Fruit fly (Drosophila melanogaster) whole organism, prepupa: ENCODE data around the gene INPP5E.

Experiments
- Blimp-1 ChIP-seq: fragments of 200-800 bp; sonication (Bioruptor generic); optimal IDR thresholded peaks from 3 replicates; lab custom pipeline; 2017; ENCODE audit warnings: missing biosample characterization, missing genetic modification characterization, mild to moderate bottlenecking, moderate library complexity, missing genetic modification reagents
- CG10669 ChIP-seq: fragments of 200-800 bp; sonication (Bioruptor generic); optimal IDR thresholded peaks from 3 replicates; lab custom pipeline; 2018; ENCODE audit warnings: missing biosample characterization, mild to moderate bottlenecking, missing genetic modification characterization, moderate library complexity
- CG11762 ChIP-seq: fragments of 200-800 bp; sonication (Bioruptor generic); optimal IDR thresholded peaks from 3 replicates; lab custom pipeline; 2016; ENCODE audit warnings: missing biosample characterization, missing genetic modification characterization; ENCODE audit not compliant: insufficient read depth
- CG11902 ChIP-seq: fragments of 200-800 bp; sonication (Bioruptor generic); optimal IDR thresholded peaks from 3 replicates; lab custom pipeline; 2016; ENCODE audit warnings: missing biosample characterization, missing genetic modification characterization
- CG15336 ChIP-seq: fragments of 200-800 bp; sonication (Bioruptor generic); IDR thresholded peaks from 2 replicates; pipeline ENCODE4 v1.3.6; 2022; ENCODE audit warnings: missing biosample characterization, missing genetic modification characterization
- CG16779 ChIP-seq: fragments of 200-800 bp; sonication (Bioruptor generic); optimal IDR thresholded peaks from 3 replicates; lab custom pipeline; 2017; ENCODE audit warnings: missing biosample characterization, mild to moderate bottlenecking, missing genetic modification characterization
- CG3032 ChIP-seq: fragments of 200-800 bp; optimal IDR thresholded peaks from 2 replicates; lab custom pipeline; 2019; ENCODE audit warnings: missing biosample characterization, mild to moderate bottlenecking, missing genetic modification characterization, moderate library complexity
- CG31627 ChIP-seq: fragments of 200-800 bp; sonication (Bioruptor generic); optimal IDR thresholded peaks from 3 replicates; lab custom pipeline; 2016; ENCODE audit warnings: missing biosample characterization, missing genetic modification characterization
- CG32006 ChIP-seq: fragments of 200-800 bp; sonication (Bioruptor generic); optimal IDR thresholded peaks from 3 replicates; lab custom pipeline; 2017; ENCODE audit warnings: missing biosample characterization, mild to moderate bottlenecking, missing genetic modification characterization
- CG3919 ChIP-seq: fragments of 200-800 bp; sonication (Bioruptor generic); optimal IDR thresholded peaks from 3 replicates; lab custom pipeline; 2016; ENCODE audit warnings: missing biosample characterization, missing genetic modification characterization
- CG4318 ChIP-seq: fragments of 200-800 bp; sonication (Bioruptor generic); optimal IDR thresholded peaks from 3 replicates; lab custom pipeline; 2017; ENCODE audit warnings: missing biosample characterization, mild to moderate bottlenecking, missing genetic modification characterization
- CG6792 ChIP-seq: fragments of 200-800 bp; sonication (Bioruptor generic); optimal IDR thresholded peaks from 3 replicates; lab custom pipeline; 2016; ENCODE audit warnings: missing biosample characterization, missing genetic modification characterization
- CG6808 ChIP-seq: fragments of 200-800 bp; sonication (Bioruptor generic); optimal IDR thresholded peaks from 3 replicates; lab custom pipeline; 2017; ENCODE audit warnings: missing biosample characterization, missing genetic modification characterization, mild to moderate bottlenecking, moderate library complexity, missing genetic modification reagents
- CG7368 ChIP-seq: fragments of 200-800 bp; sonication (Bioruptor generic); optimal IDR thresholded peaks from 3 replicates; lab custom pipeline; 2016; ENCODE audit warnings: missing biosample characterization, missing genetic modification characterization
- CG8119 ChIP-seq: fragments of 200-800 bp; sonication (Bioruptor generic); IDR thresholded peaks from 3 replicates; pipeline ENCODE4 v1.3.6; 2022; ENCODE audit warnings: missing biosample characterization, missing genetic modification characterization
- CG8632 ChIP-seq: fragments of 200-800 bp; sonication (Bioruptor generic); optimal IDR thresholded peaks from 3 replicates; lab custom pipeline; 2016; ENCODE audit warnings: missing biosample characterization, missing genetic modification characterization
- CG9139 ChIP-seq: fragments of 200-800 bp; sonication (Bioruptor generic); optimal IDR thresholded peaks from 3 replicates; lab custom pipeline; 2017; ENCODE audit warnings: missing biosample characterization, mild to moderate bottlenecking, missing genetic modification characterization
- Eip75B ChIP-seq: fragments of 200-800 bp; sonication (Bioruptor generic); optimal IDR thresholded peaks from 3 replicates; lab custom pipeline; 2016; ENCODE audit warnings: missing biosample characterization, missing genetic modification characterization
- Eip78C ChIP-seq: fragments of 200-800 bp; sonication (Bioruptor generic); peaks from one replicate; lab custom pipeline; 2016; ENCODE audit warnings: missing biosample characterization, missing genetic modification characterization
- Ets96B ChIP-seq: fragments of 200-800 bp; optimal IDR thresholded peaks from 2 replicates; lab custom pipeline; 2019; ENCODE audit warnings: missing biosample characterization, mild to moderate bottlenecking, missing genetic modification characterization, moderate library complexity
- Gug ChIP-seq: fragments of 200-800 bp; sonication (Bioruptor generic); IDR thresholded peaks from 2 replicates; pipeline ENCODE4 v1.3.6; 2022; ENCODE audit warnings: missing biosample characterization, missing genetic modification characterization
- Hr38 ChIP-seq: sonication (Bioruptor generic); optimal IDR thresholded peaks from 2 replicates; lab custom pipeline; 2016; ENCODE audit warnings: missing biosample characterization, missing genetic modification characterization
- Lpt ChIP-seq: fragments of 200-800 bp; sonication (Bioruptor generic); optimal IDR thresholded peaks from 3 replicates; lab custom pipeline; 2016; ENCODE audit warnings: missing biosample characterization, missing genetic modification characterization
- Met ChIP-seq: fragments of 200-800 bp; sonication (Bioruptor generic); optimal IDR thresholded peaks from 3 replicates; lab custom pipeline; 2016; ENCODE audit warnings: missing biosample characterization, missing genetic modification characterization
- OdsH ChIP-seq: fragments of 200-800 bp; sonication (Bioruptor generic); optimal IDR thresholded peaks from 3 replicates; lab custom pipeline; 2016; ENCODE audit warnings: missing biosample characterization, missing genetic modification characterization
- Smox ChIP-seq: fragments of 200-800 bp; sonication (Bioruptor generic); optimal IDR thresholded peaks from 3 replicates; lab custom pipeline; 2016; ENCODE audit warnings: missing biosample characterization, missing genetic modification characterization
- Sox102F ChIP-seq: fragments of 200-800 bp; sonication (Bioruptor generic); optimal IDR thresholded peaks from 2 replicates; lab custom pipeline; 2016; ENCODE audit warnings: missing biosample characterization, mild to moderate bottlenecking, missing genetic modification characterization
- acj6 ChIP-seq: fragments of 200-800 bp; sonication (Bioruptor generic); optimal IDR thresholded peaks from 3 replicates; lab custom pipeline; 2016; ENCODE audit warnings: missing biosample characterization, missing genetic modification characterization
- cyc ChIP-seq: fragments of 200-800 bp; sonication (Bioruptor generic); optimal IDR thresholded peaks from 3 replicates; lab custom pipeline; 2016; ENCODE audit warnings: missing biosample characterization, missing genetic modification characterization
- dac ChIP-seq: fragments of 200-800 bp; sonication (Bioruptor generic); optimal IDR thresholded peaks from 2 replicates; lab custom pipeline; 2017; ENCODE audit warnings: missing biosample characterization, mild to moderate bottlenecking, missing genetic modification characterization
- dsx ChIP-seq: fragments of 200-800 bp; optimal IDR thresholded peaks from 3 replicates; lab custom pipeline; 2019; ENCODE audit warnings: missing biosample characterization, mild to moderate bottlenecking, missing genetic modification characterization, moderate library complexity; ENCODE audit not compliant: poor library complexity, severe bottlenecking
- esn ChIP-seq: fragments of 200-800 bp; sonication (Bioruptor generic); optimal IDR thresholded peaks from 2 replicates; lab custom pipeline; 2016; ENCODE audit warnings: missing biosample characterization, mild to moderate bottlenecking, missing genetic modification characterization, moderate library complexity
- fkh ChIP-seq: fragments of 200-800 bp; sonication (Bioruptor generic); optimal IDR thresholded peaks from 3 replicates; lab custom pipeline; 2017; ENCODE audit warnings: missing biosample characterization, mild to moderate bottlenecking, missing genetic modification characterization, moderate library complexity
- net ChIP-seq: fragments of 200-800 bp; sonication (Bioruptor generic); optimal IDR thresholded peaks from 3 replicates; lab custom pipeline; 2016; ENCODE audit warnings: missing biosample characterization, missing genetic modification characterization
- salr ChIP-seq, 2 experiments: fragments of 200-800 bp; sonication (Bioruptor generic); optimal IDR thresholded peaks; 3 replicates each; lab custom pipeline; 2016 to 2018; ENCODE audit warnings: missing biosample characterization in 2 of 2, missing genetic modification characterization in 2 of 2, mild to moderate bottlenecking in 1 of 2
- spab ChIP-seq: fragments of 200-800 bp; sonication (Bioruptor generic); optimal IDR thresholded peaks from 2 replicates; lab custom pipeline; 2017; ENCODE audit warnings: missing biosample characterization, mild to moderate bottlenecking, missing genetic modification characterization, missing genetic modification reagents
- ss ChIP-seq, 2 experiments: fragments of 200-800 bp; sonication (Bioruptor generic); optimal IDR thresholded peaks; 2 replicates in 1 of 2; 3 replicates in 1 of 2; lab custom pipeline; 2017 to 2018; ENCODE audit warnings: mild to moderate bottlenecking in 2 of 2, missing biosample characterization in 2 of 2, missing genetic modification characterization in 2 of 2, moderate library complexity in 1 of 2
- svp ChIP-seq: fragments of 200-800 bp; sonication (Bioruptor generic); peaks from one replicate; lab custom pipeline; 2016; ENCODE audit warnings: missing biosample characterization, missing genetic modification characterization
- topi ChIP-seq: fragments of 200-800 bp; sonication (Bioruptor generic); optimal IDR thresholded peaks from 3 replicates; lab custom pipeline; 2016; ENCODE audit warnings: missing biosample characterization, missing genetic modification characterization
- vri ChIP-seq: fragments of 200-800 bp; sonication (Bioruptor generic); optimal IDR thresholded peaks from 3 replicates; lab custom pipeline; 2016; ENCODE audit warnings: missing biosample characterization, mild to moderate bottlenecking, missing genetic modification characterization

Gene INPP5E

DNA sequence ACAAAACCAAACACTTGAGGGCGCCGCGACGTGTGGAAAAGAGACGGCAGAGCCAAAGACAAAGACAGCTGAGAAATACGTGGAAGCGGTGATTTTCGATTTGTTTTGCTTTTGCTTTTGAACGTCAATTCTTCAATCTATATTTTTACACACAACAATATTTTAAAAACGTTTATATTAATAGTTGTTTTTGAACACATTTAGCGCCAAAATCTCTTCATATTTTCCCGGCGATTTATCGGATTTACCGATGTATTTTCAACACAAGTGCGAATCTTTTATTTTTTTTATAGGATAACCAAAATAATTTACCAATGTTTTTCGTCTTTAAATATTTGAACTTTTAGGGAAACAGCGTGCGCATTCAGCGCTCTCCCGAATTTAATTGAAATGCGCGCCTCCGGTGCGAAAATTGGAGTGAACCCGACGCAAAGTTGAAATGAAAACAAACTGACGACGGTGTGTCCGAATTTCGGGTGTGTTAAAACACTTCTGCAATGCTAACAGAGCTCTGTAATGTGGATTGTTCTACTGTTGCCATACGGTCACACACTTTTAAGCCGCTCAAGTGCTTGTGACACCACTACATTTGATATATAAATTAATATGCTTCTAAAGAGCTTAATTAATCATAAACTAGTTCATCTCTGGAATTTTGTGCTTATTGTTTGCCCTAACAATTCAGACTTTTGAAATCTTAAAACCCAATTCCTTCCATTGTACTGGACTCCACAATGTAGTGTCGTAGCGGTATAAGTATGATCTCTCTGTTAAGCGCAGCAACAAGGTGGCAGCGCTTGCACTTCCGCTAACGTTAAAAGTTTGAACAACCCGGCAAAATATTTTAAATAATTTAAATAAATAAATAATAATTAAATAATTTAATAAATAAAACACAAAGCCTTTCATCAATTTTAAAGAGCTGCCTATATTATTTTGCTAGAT is 10.8 kb upstream of the INPP5E start, which contains the start of gene app (continued):
- TF ChIP-seq CG6792 (peak; percentile 92), salr (GFP tag; optimal IDR thresholded peaks at IDR 0.05; lab: Kevin White, UChicago) (peak; percentile 62 to 94), vri (GFP tag; lab: Kevin White, UChicago) (peak; percentile 64), CG11902 (peak; percentile 86), Lpt (GFP tag; lab: Kevin White, UChicago) (peak; percentile 79), CG7368 (GFP tag; lab: Kevin White, UChicago) (peak; percentile 87), Hr38 (GFP tag; lab: Kevin White, UChicago) (no peak), CG9139 (GFP tag; lab: Kevin White, UChicago) (peak; percentile 71), acj6 (GFP tag; lab: Kevin White, UChicago) (peak; percentile 90), CG16779 (tag; lab: Kevin White, UChicago) (peak; percentile 87), CG3919 (GFP tag; lab: Kevin White, UChicago) (peak; percentile 91), Gug (GFP tag; lab: Robert Waterston, UW) (peak; percentile 90), topi (GFP tag; lab: Kevin White, UChicago) (peak; percentile 90), dac (GFP tag; lab: Kevin White, UChicago) (peak; percentile 82), CG3032 (tag; lab: Kevin White, UChicago) (peak; percentile 92), Smox (peak; percentile 88), Met (GFP tag; lab: Kevin White, UChicago) (peak; percentile 90), CG4318 (GFP tag; lab: Kevin White, UChicago) (peak; percentile 85), CG31627 (GFP tag; lab: Kevin White, UChicago) (peak; percentile 92)

DNA sequence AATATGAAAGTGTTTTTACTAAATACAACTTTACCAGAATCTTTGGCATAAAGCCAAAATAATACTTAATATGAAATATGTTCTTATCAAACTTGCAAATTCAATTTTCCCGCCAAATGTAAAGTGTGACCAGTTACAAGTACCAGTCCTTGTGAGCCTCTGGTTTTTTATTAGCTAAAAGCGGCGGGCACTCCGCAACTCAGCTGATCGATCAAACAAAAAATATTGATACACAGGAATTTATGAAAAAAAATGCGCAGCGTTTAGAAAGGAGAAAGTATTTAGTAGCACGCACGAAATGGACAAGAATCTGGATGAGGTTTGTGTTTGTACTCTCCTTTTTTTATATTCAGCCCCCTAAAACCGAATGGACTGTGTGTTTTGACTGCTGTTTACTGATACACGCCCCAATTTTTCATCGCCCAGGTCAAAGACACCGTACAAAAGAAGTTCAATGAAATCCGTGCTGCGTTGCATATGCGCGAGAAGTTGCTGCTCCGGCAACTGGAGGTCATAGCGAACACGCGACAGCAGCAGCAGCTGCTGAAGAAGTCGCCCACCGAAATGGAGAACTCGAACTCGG is 10.0 kb upstream of the INPP5E start, which contains the start of gene CG32100:
CG32100 (plus strand) TSS at position 197 of the 583 bp plus-strand sequence.
- TF ChIP-seq Blimp-1 (GFP tag; lab: Kevin White, UChicago) (no peak), dac (GFP tag; lab: Kevin White, UChicago) (no peak), cyc (GFP tag; lab: Kevin White, UChicago) (no peak), svp (peak; percentile 75), Lpt (GFP tag; lab: Kevin White, UChicago) (no peak)

DNA sequence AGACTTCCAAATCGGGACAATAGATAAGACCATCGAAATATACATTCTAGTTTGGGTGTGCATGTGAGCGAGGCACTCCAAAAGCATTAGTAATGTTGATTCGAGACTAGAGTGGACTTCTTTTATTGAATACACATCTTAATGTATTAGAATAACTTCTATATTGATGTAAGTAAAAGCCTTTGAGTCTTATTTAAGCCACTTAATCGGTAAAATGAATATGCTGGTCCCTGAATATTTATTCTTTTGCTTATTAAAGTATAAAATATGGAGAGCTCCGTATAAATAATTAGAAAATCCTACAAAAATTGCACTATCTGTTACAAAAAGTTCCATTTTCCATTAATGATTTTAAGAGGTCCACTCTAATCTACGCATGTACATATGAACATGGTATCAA is 7.6 kb upstream of the INPP5E start:
- TF ChIP-seq Met (GFP tag; lab: Kevin White, UChicago) (peak; percentile 7), esn (GFP tag; lab: Kevin White, UChicago) (peak; percentile 32), vri (GFP tag; lab: Kevin White, UChicago) (peak; percentile 56), CG15336 (GFP tag; lab: Robert Waterston, UW) (peak; percentile 68), spab (no peak)

DNA sequence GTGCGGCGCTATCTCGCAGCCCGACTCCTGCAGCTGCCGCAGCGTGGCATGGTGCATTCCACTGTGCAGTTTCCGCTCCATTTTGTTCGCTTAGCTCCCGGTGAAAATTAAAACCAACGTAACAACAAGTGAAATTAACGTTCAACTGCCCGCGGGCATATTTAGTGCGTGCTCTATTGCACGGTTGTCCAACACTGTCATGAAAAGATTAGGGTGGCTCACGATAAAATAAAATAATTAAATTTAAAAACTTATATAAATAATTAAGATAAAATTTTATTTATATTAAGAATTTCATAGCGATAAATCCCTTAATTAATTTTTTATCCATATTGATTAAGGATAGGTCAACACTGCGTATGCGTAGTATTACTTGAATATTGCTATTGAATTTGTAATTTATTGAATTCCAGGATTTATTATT is 6.2 kb upstream of the INPP5E start, which contains the start of gene Pbgs:
Pbgs (minus strand) TSS at position 151 of the 424 bp plus-strand sequence.
- peak; percentile 27 for TF ChIP-seq CG3919 (GFP tag; lab: Kevin White, UChicago)
- no peak for TF ChIP-seq CG10669
- peak; percentile 47 for TF ChIP-seq dsx (GFP tag; lab: Kevin White, UChicago)
- TF ChIP-seq Hr38 (GFP tag; lab: Kevin White, UChicago) = no peak
- no peak for TF ChIP-seq Eip75B (GFP tag; lab: Kevin White, UChicago)
- TF ChIP-seq CG6808 (GFP tag; lab: Kevin White, UChicago) = peak; percentile 14
- TF ChIP-seq OdsH = no peak
- peak; percentile 61 for TF ChIP-seq CG3032 (tag; lab: Kevin White, UChicago)
- no peak for TF ChIP-seq vri (GFP tag; lab: Kevin White, UChicago)
- TF ChIP-seq acj6 (GFP tag; lab: Kevin White, UChicago) = no peak
- no peak for TF ChIP-seq net (GFP tag; lab: Kevin White, UChicago)
- peak; percentile 49 for TF ChIP-seq Ets96B (tag; lab: Kevin White, UChicago)
- no peak for TF ChIP-seq fkh
- no peak for TF ChIP-seq CG11762 (GFP tag; lab: Kevin White, UChicago)
- no peak for TF ChIP-seq Lpt (GFP tag; lab: Kevin White, UChicago)
- peak; percentile 13 for TF ChIP-seq CG8632
- peak; percentile 27; the same call in 1 of the 3 replicates for TF ChIP-seq CG8119 (GFP tag; lab: Robert Waterston, UW)
- no peak for TF ChIP-seq Gug (GFP tag; lab: Robert Waterston, UW)
- TF ChIP-seq CG32006 = peak; percentile 4
- peak; percentile 79 for TF ChIP-seq Eip78C (GFP tag; lab: Kevin White, UChicago)
- TF ChIP-seq svp = peak; percentile 56
- no peak for TF ChIP-seq Smox
- TF ChIP-seq Sox102F (GFP tag; lab: Kevin White, UChicago) = no peak
- peak; percentile 7 to 21 for TF ChIP-seq ss (GFP tag; optimal IDR thresholded peaks at IDR 0.05; lab: Kevin White, UChicago)
